Fruit fly (Drosophila melanogaster): ENCODE measurements around the gene RpL14.

RpL14 gene

DNA sequence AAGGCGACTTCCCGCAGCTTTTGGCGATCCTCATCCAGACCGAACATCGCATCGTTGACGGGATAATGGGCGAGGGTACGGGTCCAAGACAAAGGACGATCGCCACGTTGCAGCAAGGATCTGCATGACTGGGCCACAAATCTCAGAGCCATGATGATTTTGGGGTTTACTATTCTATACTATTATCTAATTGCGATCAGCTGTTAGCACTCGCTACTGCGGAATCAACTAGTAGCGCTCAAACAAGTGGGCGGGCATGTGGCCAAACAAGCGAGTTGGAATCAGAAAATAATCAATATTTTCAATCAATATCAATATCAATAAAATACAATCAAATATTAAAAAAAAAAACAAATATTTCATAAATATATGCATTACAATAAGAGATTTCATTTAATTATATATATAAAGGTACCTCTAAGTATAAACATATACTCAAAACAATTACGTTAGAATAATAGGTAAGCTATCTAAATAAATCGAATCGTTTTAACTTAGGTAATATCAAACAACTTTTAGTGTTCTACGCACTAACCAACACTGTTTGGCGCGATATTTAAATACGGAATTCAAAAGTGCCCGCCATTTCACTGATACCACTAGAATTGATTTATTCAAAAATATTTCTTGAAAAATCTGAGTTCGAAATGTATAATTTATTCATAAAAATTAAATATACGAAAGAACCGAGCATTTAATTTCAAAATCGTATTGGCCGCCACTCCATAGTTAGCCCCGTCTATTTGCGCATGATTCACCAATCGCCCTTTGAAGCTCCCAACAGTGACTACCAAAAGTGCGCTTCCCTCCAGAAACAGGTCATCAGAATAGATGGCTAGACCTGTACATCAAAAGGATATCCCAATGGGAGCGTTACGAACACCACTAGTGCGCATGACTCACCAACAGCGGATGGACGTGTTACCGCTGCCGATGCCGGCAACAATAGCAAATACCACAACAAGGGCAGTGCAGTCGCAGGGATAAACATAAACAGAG is 24.7 kb upstream of the RpL14 start, which contains the start of the genes CG6638 and CG43078:
Gene CG6638 (minus strand): TSS at position 235 of the 999 bp plus-strand sequence.
Gene CG43078 (plus strand): TSS at position 965 of the 999 bp plus-strand sequence.
- TF ChIP-seq Crg-1 (GFP tag; optimal IDR thresholded peaks at IDR 0.05) (no peak), CG14711 (tag; optimal IDR thresholded peaks at IDR 0.05) (peak; percentile 37), cic (GFP tag; optimal IDR thresholded peaks at IDR 0.05) (peak; percentile 1), Mnt (GFP tag; optimal IDR thresholded peaks at IDR 0.05) (peak; percentile 85), bab1 (GFP tag; optimal IDR thresholded peaks at IDR 0.05) (no peak), Clk (GFP tag; optimal IDR thresholded peaks at IDR 0.05) (no peak), CG33017 (tag; optimal IDR thresholded peaks at IDR 0.05) (no peak), tj (GFP tag; optimal IDR thresholded peaks at IDR 0.05) (no peak), ovo (GFP tag; optimal IDR thresholded peaks at IDR 0.05) (no peak), CG11617 (GFP tag; optimal IDR thresholded peaks at IDR 0.05) (peak; percentile 57), CG12768 (GFP tag; optimal IDR thresholded peaks at IDR 0.05) (peak; percentile 29), CG7101 (tag; optimal IDR thresholded peaks at IDR 0.05) (peak; percentile 26), CG7045 (GFP tag; optimal IDR thresholded peaks at IDR 0.05) (peak; percentile 20), kay (GFP tag; ENCODE audit: borderline replicate concordance) (peak; percentile 70), pad (GFP tag; optimal IDR thresholded peaks at IDR 0.05) (no peak), Hr96 (GFP tag; optimal IDR thresholded peaks at IDR 0.05) (no peak), CG1620 (GFP tag; optimal IDR thresholded peaks at IDR 0.05) (no peak), CG5204 (GFP tag; optimal IDR thresholded peaks at IDR 0.05) (no peak), cnc (optimal IDR thresholded peaks at IDR 0.05) (no peak)

DNA sequence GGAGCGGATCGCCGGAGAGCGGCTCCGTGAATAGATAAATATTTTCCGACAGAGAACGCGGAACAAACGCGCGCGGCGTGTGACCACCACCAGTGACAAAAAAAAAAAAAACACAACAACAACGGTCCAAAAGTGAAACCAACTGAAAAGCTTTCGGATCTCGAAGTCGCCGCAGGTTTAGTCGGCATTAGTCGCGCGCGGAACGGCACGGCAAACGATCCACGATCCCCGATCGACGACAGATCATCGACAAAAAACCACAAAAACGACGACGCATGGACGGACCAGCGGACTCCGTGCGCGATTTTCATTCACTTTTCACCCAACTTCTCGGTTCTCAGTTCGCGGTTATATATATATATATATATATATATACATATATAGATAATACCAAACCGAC is 22.3 kb upstream of the RpL14 start:
- TF ChIP-seq CG33017 (tag; optimal IDR thresholded peaks at IDR 0.05) = peak; percentile 13
- peak; percentile 22 for TF ChIP-seq Mnt (GFP tag; optimal IDR thresholded peaks at IDR 0.05)
- TF ChIP-seq CG12768 (GFP tag; optimal IDR thresholded peaks at IDR 0.05) = peak; percentile 10
- TF ChIP-seq Hr96 (GFP tag; optimal IDR thresholded peaks at IDR 0.05) = peak; percentile 15
- no peak for TF ChIP-seq cnc (optimal IDR thresholded peaks at IDR 0.05)

DNA sequence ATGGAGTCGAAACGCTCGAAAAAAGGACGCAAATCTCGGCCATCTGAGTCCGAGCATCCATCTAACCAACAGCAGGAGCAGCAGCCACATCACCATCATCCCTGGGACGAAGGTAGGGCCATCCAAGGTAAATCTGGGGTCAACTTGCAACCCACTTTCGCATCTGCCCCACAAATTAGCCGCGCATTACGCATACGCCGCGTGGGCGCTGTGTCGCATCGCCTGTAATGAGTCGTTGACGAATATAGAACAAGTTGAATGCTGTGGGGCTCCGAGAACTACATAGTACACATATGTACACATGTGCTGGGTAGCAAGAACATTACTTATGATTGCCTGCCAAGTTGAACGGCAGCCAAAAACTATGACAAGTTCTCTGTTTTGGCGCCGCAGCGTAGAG is 21.3 kb upstream of the RpL14 start:
- no peak for TF ChIP-seq CG5204 (GFP tag; optimal IDR thresholded peaks at IDR 0.05)
- no peak for TF ChIP-seq Crg-1 (GFP tag; optimal IDR thresholded peaks at IDR 0.05)
- TF ChIP-seq Hr96 (GFP tag; optimal IDR thresholded peaks at IDR 0.05) = no peak
- no peak for TF ChIP-seq CG14711 (tag; optimal IDR thresholded peaks at IDR 0.05)
- TF ChIP-seq kay (GFP tag; ENCODE audit: borderline replicate concordance) = no peak
- TF ChIP-seq tj (GFP tag; optimal IDR thresholded peaks at IDR 0.05) = no peak
- no peak for TF ChIP-seq CG7101 (tag; optimal IDR thresholded peaks at IDR 0.05)
- no peak for TF ChIP-seq Mnt (GFP tag; optimal IDR thresholded peaks at IDR 0.05)
- TF ChIP-seq pad (GFP tag; optimal IDR thresholded peaks at IDR 0.05) = no peak

DNA sequence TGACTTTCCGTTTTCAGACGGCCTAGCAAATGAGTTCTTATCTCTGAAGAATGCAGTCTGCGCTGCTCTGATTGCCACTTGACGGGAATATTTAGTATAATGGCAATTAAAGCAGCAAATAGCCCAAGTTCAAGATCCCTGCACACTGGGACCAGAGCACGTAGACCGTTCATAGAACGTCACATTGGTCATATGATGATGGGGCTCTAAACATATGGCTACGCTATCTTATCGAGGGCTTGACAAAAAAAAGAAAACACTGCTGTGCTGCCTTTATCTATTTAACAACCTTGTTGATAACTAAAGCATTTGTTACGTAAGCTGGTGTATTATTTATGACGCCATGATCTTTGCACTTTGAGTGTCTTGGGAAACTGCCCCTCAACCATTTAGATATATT is 20.0 kb upstream of the RpL14 start:
- TF ChIP-seq CG33017 (tag; optimal IDR thresholded peaks at IDR 0.05) (peak; percentile 51), cnc (optimal IDR thresholded peaks at IDR 0.05) (no peak), Mnt (GFP tag; optimal IDR thresholded peaks at IDR 0.05) (no peak), CG11617 (GFP tag; optimal IDR thresholded peaks at IDR 0.05) (peak; percentile 30), kay (GFP tag; ENCODE audit: borderline replicate concordance) (peak; percentile 88), CG14711 (tag; optimal IDR thresholded peaks at IDR 0.05) (no peak), CG7101 (tag; optimal IDR thresholded peaks at IDR 0.05) (no peak), ovo (GFP tag; optimal IDR thresholded peaks at IDR 0.05) (no peak), Crg-1 (GFP tag; optimal IDR thresholded peaks at IDR 0.05) (no peak), CG5204 (GFP tag; optimal IDR thresholded peaks at IDR 0.05) (peak; percentile 47), CG12768 (GFP tag; optimal IDR thresholded peaks at IDR 0.05) (no peak), CG7045 (GFP tag; optimal IDR thresholded peaks at IDR 0.05) (peak; percentile 20), toe (GFP tag; optimal IDR thresholded peaks at IDR 0.05) (no peak), CG1620 (GFP tag; optimal IDR thresholded peaks at IDR 0.05) (no peak), cic (GFP tag; optimal IDR thresholded peaks at IDR 0.05) (peak; percentile 74), Hr96 (GFP tag; optimal IDR thresholded peaks at IDR 0.05) (peak; percentile 39), Clk (GFP tag; optimal IDR thresholded peaks at IDR 0.05) (no peak), bab1 (GFP tag; optimal IDR thresholded peaks at IDR 0.05) (no peak), tj (GFP tag; optimal IDR thresholded peaks at IDR 0.05) (no peak), pad (GFP tag; optimal IDR thresholded peaks at IDR 0.05) (no peak)

DNA sequence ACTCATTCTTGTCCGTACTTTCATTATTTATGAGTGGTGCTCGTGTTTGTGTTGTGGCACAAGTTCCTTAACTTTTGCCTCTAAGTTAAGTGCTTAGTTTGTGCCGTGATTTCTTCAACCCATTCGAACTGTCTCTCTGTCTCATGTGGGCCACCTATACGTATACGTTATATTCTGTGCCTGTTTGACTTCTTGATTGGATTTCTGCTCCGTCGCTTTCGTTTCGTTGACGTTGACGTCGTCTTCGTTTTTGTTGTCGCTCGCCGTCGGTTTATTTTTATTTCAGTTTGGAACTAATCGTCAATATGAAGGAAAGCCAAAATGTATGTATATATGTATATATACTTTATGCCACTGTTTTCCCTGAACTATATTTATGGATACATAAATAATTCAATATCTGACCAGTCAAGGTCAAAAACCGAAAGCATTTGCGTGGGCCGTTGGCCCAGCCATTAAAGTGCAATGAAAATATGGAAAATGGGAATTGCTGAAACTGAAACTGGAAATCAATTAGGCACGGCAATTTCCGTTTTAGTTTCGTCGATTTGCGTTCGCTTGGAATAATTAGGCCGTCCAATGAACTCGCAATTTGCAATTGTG is 18.6 kb upstream of the RpL14 start:
- peak; percentile 40 for TF ChIP-seq kay (GFP tag; ENCODE audit: borderline replicate concordance)
- TF ChIP-seq CG14711 (tag; optimal IDR thresholded peaks at IDR 0.05) = no peak

DNA sequence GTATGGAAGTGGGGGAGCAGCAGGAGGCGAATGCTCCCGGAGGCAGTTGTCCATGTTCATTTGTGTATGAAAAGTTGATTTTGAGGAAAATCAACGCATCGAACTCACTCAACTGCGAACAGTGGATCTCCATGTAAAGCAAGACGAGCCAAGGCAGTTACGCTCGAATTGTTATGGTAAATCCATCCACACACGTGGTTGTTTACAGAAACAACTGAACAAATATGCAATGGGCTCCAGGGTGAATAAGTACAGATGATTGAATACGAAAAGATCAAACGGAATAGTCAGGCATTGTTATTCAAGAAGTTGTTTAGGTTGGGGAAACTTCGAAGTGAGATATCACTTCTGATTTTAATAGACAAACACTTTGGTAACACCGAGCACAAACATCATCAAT is 16.7 kb upstream of the RpL14 start:
- no peak for TF ChIP-seq Mnt (GFP tag; optimal IDR thresholded peaks at IDR 0.05)
- TF ChIP-seq CG7045 (GFP tag; optimal IDR thresholded peaks at IDR 0.05) = no peak
- no peak for TF ChIP-seq CG5204 (GFP tag; optimal IDR thresholded peaks at IDR 0.05)

Data from whole organism, adult.